Worm (Caenorhabditis elegans): ENCODE results near the gene cri-2.

ce11 chrV:8159629-8160028, 42.0 kb upstream of the cri-2 start, which contains the start of gene F20D6.6:
- TF ChIP-seq ztf-23 (GFP tag; IDR thresholded peaks at IDR 0.05) (no peak), cog-1 (tag; optimal IDR thresholded peaks at IDR 0.05) (no peak), klf-2 (GFP tag; conservative IDR thresholded peaks at IDR 0.05) (no peak), med-1 (GFP tag; optimal IDR thresholded peaks at IDR 0.05; ENCODE audit: insufficient read depth) (no peak), T22C8.4 (GFP tag; IDR thresholded peaks at IDR 0.05) (no peak), ztf-29 (GFP tag; IDR thresholded peaks at IDR 0.05) (no peak), ref-1 (GFP tag; conservative IDR thresholded peaks at IDR 0.05) (no peak), flt-1 (GFP tag; IDR thresholded peaks at IDR 0.05) (no peak)

Measured in whole organism, midembryonic.